Worm (Caenorhabditis elegans): ENCODE results near the gene cyp-37A1.

DNA sequence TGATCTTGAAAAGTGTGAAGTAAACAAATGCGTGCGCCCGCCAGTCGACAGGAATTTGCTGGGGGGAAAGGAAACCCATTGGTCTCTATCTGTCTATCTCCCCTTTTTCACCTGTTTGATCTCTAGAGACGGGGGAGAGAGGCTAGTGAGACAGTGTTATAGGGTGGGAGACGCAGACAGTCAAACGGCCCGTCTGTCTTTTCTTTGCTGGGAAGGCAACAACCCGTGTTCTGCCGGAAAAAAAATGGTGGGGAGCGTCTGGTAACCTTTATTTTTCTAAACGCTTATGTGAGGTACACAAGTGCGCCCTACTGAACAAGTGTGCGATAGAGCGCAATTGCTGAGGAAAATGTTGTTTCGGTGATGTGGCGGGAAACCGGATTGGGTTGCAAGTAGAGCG, 33.7 kb upstream of the cyp-37A1 start:
- TF ChIP-seq unc-55 (GFP tag; optimal IDR thresholded peaks at IDR 0.05) = no peak
- peak in 1 of 2 experiments; percentile 22 for TF ChIP-seq mdl-1 (tag; optimal IDR thresholded peaks at IDR 0.05)
- no peak for TF ChIP-seq nhr-237 (tag; optimal IDR thresholded peaks at IDR 0.05)
- no peak for TF ChIP-seq nhr-11 (tag; optimal IDR thresholded peaks at IDR 0.05)
- TF ChIP-seq skn-1 (tag; optimal IDR thresholded peaks at IDR 0.05) = no peak
- no peak for TF ChIP-seq ama-1 (optimal IDR thresholded peaks at IDR 0.05)
- TF ChIP-seq fos-1 (tag; optimal IDR thresholded peaks at IDR 0.05) = peak; percentile 44
- TF ChIP-seq gmeb-1 (tag; optimal IDR thresholded peaks at IDR 0.05) = peak; percentile 58
- peak; percentile 83 for TF ChIP-seq nhr-25 (tag; optimal IDR thresholded peaks at IDR 0.05)
- no peak for TF ChIP-seq zag-1 (tag; optimal IDR thresholded peaks at IDR 0.05)
- TF ChIP-seq unc-62 (GFP tag; optimal IDR thresholded peaks at IDR 0.05) = no peak
- TF ChIP-seq ztf-4 (tag; optimal IDR thresholded peaks at IDR 0.05) = peak; percentile 37
- no peak for TF ChIP-seq nhr-6 (tag; optimal IDR thresholded peaks at IDR 0.05)

Measured in whole organism, L2 larva.